Fruit fly (Drosophila melanogaster): ENCODE data around the gene Aps.

Gene Aps

DNA sequence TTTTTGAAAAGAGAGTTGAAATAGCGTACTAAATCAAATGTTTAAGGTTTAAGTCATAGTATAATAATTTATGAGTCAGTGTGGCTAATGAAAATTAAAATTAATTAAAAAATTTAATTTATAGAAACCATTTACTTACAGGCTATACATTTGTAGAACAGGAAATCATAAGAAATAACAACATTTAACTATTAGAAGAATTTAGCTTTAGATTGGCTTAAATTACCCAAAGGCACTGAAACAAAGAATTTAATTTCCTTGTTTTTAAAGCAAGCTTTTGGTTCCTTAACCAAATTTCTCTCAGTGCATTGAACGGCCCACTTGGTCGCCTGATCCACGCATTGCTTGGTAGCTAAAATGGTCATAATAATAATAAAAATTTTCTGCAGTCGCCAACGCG is 4.5 kb upstream of the Aps start (continued):
- TF ChIP-seq CG9139 (GFP tag; optimal IDR thresholded peaks at IDR 0.05) (no peak), Eip75B (GFP tag; optimal IDR thresholded peaks at IDR 0.05) (no peak), CG4318 (GFP tag; optimal IDR thresholded peaks at IDR 0.05) (peak; percentile 54), Met (GFP tag; optimal IDR thresholded peaks at IDR 0.05) (no peak), CG34406 (GFP tag; optimal IDR thresholded peaks at IDR 0.05) (no peak), ss (GFP tag; optimal IDR thresholded peaks at IDR 0.05) (no peak), Eip93F (GFP tag; optimal IDR thresholded peaks at IDR 0.05) (no peak)

DNA sequence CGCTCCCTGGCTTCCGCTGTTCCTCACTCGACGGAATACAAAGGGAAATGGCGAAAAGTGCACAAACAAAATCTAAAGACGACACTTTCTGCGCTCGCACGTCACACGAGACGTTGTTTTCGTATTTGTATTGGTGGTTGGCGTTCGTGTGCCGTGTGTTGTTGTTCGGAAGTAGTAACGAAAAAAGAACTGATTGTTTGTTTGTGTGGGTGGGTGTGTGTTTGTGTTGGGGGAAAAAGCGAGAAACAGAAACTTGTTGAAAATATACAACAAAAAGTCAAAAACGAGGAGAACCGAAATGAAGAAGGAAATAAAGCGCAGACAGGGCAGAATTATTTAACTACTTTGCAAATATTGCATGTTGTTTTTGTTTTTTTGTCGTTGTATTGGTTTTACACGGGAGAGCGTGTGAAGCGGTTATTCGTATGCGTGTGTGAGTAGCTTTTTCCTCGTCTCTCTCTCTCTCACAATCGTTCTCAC is 627 bp downstream of the Aps start:
- TF ChIP-seq Eip93F (GFP tag; optimal IDR thresholded peaks at IDR 0.05) (no peak), CG10669 (GFP tag; optimal IDR thresholded peaks at IDR 0.05) (no peak), CG4318 (GFP tag; optimal IDR thresholded peaks at IDR 0.05) (no peak), CG6792 (GFP tag; optimal IDR thresholded peaks at IDR 0.05) (no peak), Hr39 (GFP tag; optimal IDR thresholded peaks at IDR 0.05) (no peak), CG3919 (GFP tag; optimal IDR thresholded peaks at IDR 0.05) (no peak), OdsH (GFP tag; optimal IDR thresholded peaks at IDR 0.05) (no peak), fd85E (GFP tag; optimal IDR thresholded peaks at IDR 0.05) (no peak), CG10631 (GFP tag; optimal IDR thresholded peaks at IDR 0.05) (no peak), Eip78C (GFP tag) (peak; percentile 5), pdm3 (GFP tag; optimal IDR thresholded peaks at IDR 0.05) (no peak), CG8119 (GFP tag; IDR thresholded peaks at IDR 0.05) (peak; percentile 24; the same call in 1 of the 3 replicates), Sox102F (GFP tag; optimal IDR thresholded peaks at IDR 0.05) (no peak), CG1621 (tag; optimal IDR thresholded peaks at IDR 0.05) (peak; percentile 1), acj6 (GFP tag; optimal IDR thresholded peaks at IDR 0.05) (no peak), vri (GFP tag; optimal IDR thresholded peaks at IDR 0.05) (no peak), cyc (GFP tag; optimal IDR thresholded peaks at IDR 0.05) (no peak), CG6163 (GFP tag; IDR thresholded peaks at IDR 0.05) (no peak), esn (GFP tag; optimal IDR thresholded peaks at IDR 0.05) (no peak), CG6276 (GFP tag; optimal IDR thresholded peaks at IDR 0.05) (no peak), CG8319 (GFP tag; optimal IDR thresholded peaks at IDR 0.05) (no peak), spab (GFP tag; optimal IDR thresholded peaks at IDR 0.05) (no peak), eg (GFP tag; IDR thresholded peaks at IDR 0.05) (no peak), CG8632 (GFP tag; optimal IDR thresholded peaks at IDR 0.05) (no peak), net (GFP tag; optimal IDR thresholded peaks at IDR 0.05) (no peak), CG15336 (GFP tag; IDR thresholded peaks at IDR 0.05) (no peak), Hr4 (GFP tag; optimal IDR thresholded peaks at IDR 0.05) (no peak), CG11762 (GFP tag; optimal IDR thresholded peaks at IDR 0.05; ENCODE audit: insufficient read depth) (no peak), CG34406 (GFP tag; optimal IDR thresholded peaks at IDR 0.05) (no peak), Blimp-1 (GFP tag; optimal IDR thresholded peaks at IDR 0.05) (no peak), ss (GFP tag; optimal IDR thresholded peaks at IDR 0.05) (peak; percentile 49 to 64), fkh (GFP tag; optimal IDR thresholded peaks at IDR 0.05) (peak; percentile 47), CG16779 (tag; optimal IDR thresholded peaks at IDR 0.05) (peak; percentile 12), Smox (GFP tag; optimal IDR thresholded peaks at IDR 0.05) (no peak), CG9139 (GFP tag; optimal IDR thresholded peaks at IDR 0.05) (peak; percentile 21), Ets96B (tag; optimal IDR thresholded peaks at IDR 0.05) (no peak), lz (GFP tag; optimal IDR thresholded peaks at IDR 0.05) (no peak), Met (GFP tag; optimal IDR thresholded peaks at IDR 0.05) (no peak), CG31627 (GFP tag; optimal IDR thresholded peaks at IDR 0.05) (no peak), salr (GFP tag; optimal IDR thresholded peaks at IDR 0.05) (no peak), CG7368 (GFP tag; optimal IDR thresholded peaks at IDR 0.05) (no peak), Lpt (GFP tag; optimal IDR thresholded peaks at IDR 0.05) (no peak), Gug (GFP tag; IDR thresholded peaks at IDR 0.05) (no peak), CG3032 (tag; optimal IDR thresholded peaks at IDR 0.05) (peak; percentile 14), CG11294 (GFP tag; IDR thresholded peaks at IDR 0.05) (no peak), CG6808 (GFP tag; optimal IDR thresholded peaks at IDR 0.05) (no peak), dsx (GFP tag; optimal IDR thresholded peaks at IDR 0.05; ENCODE audit: poor library complexity, severe bottlenecking) (no peak), Eip75B (GFP tag; optimal IDR thresholded peaks at IDR 0.05) (no peak), Sox14 (GFP tag; optimal IDR thresholded peaks at IDR 0.05) (no peak)

All from whole organism, prepupa.